Worm (Caenorhabditis elegans): ENCODE results near the gene C49C8.2.

ce11 chrIV:8677303-8677702 lies 26.4 kb downstream of the C49C8.2 start, which contains the start of gene F08B4.8:
- no peak for TF ChIP-seq fkh-10 (GFP tag; optimal IDR thresholded peaks at IDR 0.05)
- no peak for TF ChIP-seq ceh-24 (tag; optimal IDR thresholded peaks at IDR 0.05)
- TF ChIP-seq ref-2 (tag; optimal IDR thresholded peaks at IDR 0.05) = no peak
- TF ChIP-seq ceh-31 (tag; optimal IDR thresholded peaks at IDR 0.05) = no peak
- no peak for TF ChIP-seq elt-2 (tag; optimal IDR thresholded peaks at IDR 0.05)
- TF ChIP-seq tbx-2 (tag; optimal IDR thresholded peaks at IDR 0.05) = no peak
- no peak for TF ChIP-seq K09A11.1 (tag; optimal IDR thresholded peaks at IDR 0.05; ENCODE audit: insufficient read depth)
- no peak for TF ChIP-seq nfya-1 (tag; optimal IDR thresholded peaks at IDR 0.05)
- no peak for TF ChIP-seq elt-4 (tag; optimal IDR thresholded peaks at IDR 0.05)
- no peak for TF ChIP-seq ceh-9 (tag; optimal IDR thresholded peaks at IDR 0.05)
- no peak for TF ChIP-seq K02D7.2 (tag; optimal IDR thresholded peaks at IDR 0.05)

All from whole organism, late embryonic.